Fruit fly (Drosophila melanogaster) whole organism: ENCODE data around the gene snRNP-U1-C.

Experiments used
- pan ChIP-seq: fragments of >200 bp; optimal IDR thresholded peaks from 2 replicates; lab custom pipeline; 2017
- psq ChIP-seq: fragments of >200 bp; optimal IDR thresholded peaks from 2 replicates; lab custom pipeline; 2017

dm6 chr3R:18993159-18993558, 9.7 kb upstream of the snRNP-U1-C start:
- TF ChIP-seq psq (lab: Kevin White, UChicago) (no peak), pan (lab: Kevin White, UChicago) (no peak)
